Worm (Caenorhabditis elegans) whole organism, L3 larva: ENCODE results near the gene F13B6.1.

Experiments used
- ZK546.5 ChIP-seq: sonication (generic microtip); optimal IDR thresholded peaks from 2 replicates; lab custom pipeline; 2017; ENCODE audit warnings: missing biosample characterization, missing genetic modification characterization
- ama-1 ChIP-seq: fragments of 150-350 bp; optimal IDR thresholded peaks from 2 replicates; lab custom pipeline; 2018
- ceh-16 ChIP-seq: sonication (generic microtip); optimal IDR thresholded peaks from 2 replicates; lab custom pipeline; 2017; ENCODE audit warnings: missing biosample characterization, missing genetic modification characterization
- ceh-28 ChIP-seq: fragments of 150-350 bp; optimal IDR thresholded peaks from 2 replicates; lab custom pipeline; 2014; ENCODE audit warnings: missing biosample characterization, missing genetic modification reagents, missing genetic modification characterization
- ceh-82 ChIP-seq: fragments of 150-350 bp; optimal IDR thresholded peaks from 2 replicates; lab custom pipeline; 2014; ENCODE audit warnings: missing biosample characterization, missing genetic modification characterization
- daf-12 ChIP-seq: fragments of 150-350 bp; optimal IDR thresholded peaks from 2 replicates; lab custom pipeline; 2014; ENCODE audit warnings: missing biosample characterization, missing genetic modification reagents, missing genetic modification characterization
- egl-27 ChIP-seq: sonication (generic microtip); optimal IDR thresholded peaks from 4 replicates; lab custom pipeline; 2017; ENCODE audit warnings: missing biosample characterization, missing genetic modification reagents, missing genetic modification characterization
- egl-5 ChIP-seq: fragments of 150-350 bp; optimal IDR thresholded peaks from 2 replicates; lab custom pipeline; 2017; ENCODE audit warnings: missing biosample characterization, missing genetic modification reagents, missing genetic modification characterization, inconsistent platforms
- elt-1 ChIP-seq: fragments of 150-350 bp; optimal IDR thresholded peaks from 2 replicates; lab custom pipeline; 2014; ENCODE audit warnings: missing biosample characterization, missing genetic modification characterization
- elt-2 ChIP-seq: sonication (generic microtip); optimal IDR thresholded peaks from 2 replicates; lab custom pipeline; 2016; ENCODE audit warnings: missing genetic modification reagents, mild to moderate bottlenecking, missing genetic modification characterization, missing compliant biosample characterization
- elt-3 ChIP-seq, 3 experiments: fragments of 150-350 bp in 1 of 3; sonication (generic microtip) in 2 of 3; optimal IDR thresholded peaks; 2 replicates in 2 of 3; 4 replicates in 1 of 3; lab custom pipeline; 2014 to 2017; ENCODE audit warnings: missing biosample characterization in 3 of 3, missing genetic modification characterization in 3 of 3
- fkh-10 ChIP-seq: sonication (generic microtip); optimal IDR thresholded peaks from 2 replicates; lab custom pipeline; 2017; ENCODE audit warnings: missing biosample characterization, missing genetic modification reagents, missing genetic modification characterization
- fkh-2 ChIP-seq: fragments of 150-350 bp; optimal IDR thresholded peaks from 2 replicates; lab custom pipeline; 2014; ENCODE audit warnings: missing biosample characterization, missing genetic modification reagents, missing genetic modification characterization
- jun-1 ChIP-seq: fragments of 150-350 bp; optimal IDR thresholded peaks from 2 replicates; lab custom pipeline; 2014; ENCODE audit warnings: missing biosample characterization, missing genetic modification reagents, missing genetic modification characterization
- lin-15B ChIP-seq: fragments of 150-350 bp; optimal IDR thresholded peaks from 2 replicates; lab custom pipeline; 2014; ENCODE audit warnings: missing biosample characterization, missing genetic modification characterization
- lin-39 ChIP-seq: fragments of 150-350 bp; optimal IDR thresholded peaks from 2 replicates; lab custom pipeline; 2018; ENCODE audit warnings: missing biosample characterization, missing genetic modification reagents, missing genetic modification characterization
- lsy-12 ChIP-seq: sonication (generic microtip); optimal IDR thresholded peaks from 2 replicates; lab custom pipeline; 2016; ENCODE audit warnings: mild to moderate bottlenecking, missing genetic modification characterization, missing compliant biosample characterization
- mdl-1 ChIP-seq: fragments of 150-350 bp; optimal IDR thresholded peaks from 2 replicates; lab custom pipeline; 2014; ENCODE audit warnings: missing biosample characterization, missing genetic modification characterization
- mml-1 ChIP-seq: fragments of 150-350 bp; sonication (generic microtip); optimal IDR thresholded peaks from 3 replicates; lab custom pipeline; 2014; ENCODE audit warnings: missing biosample characterization, missing genetic modification characterization
- nfya-1 ChIP-seq: sonication (generic microtip); optimal IDR thresholded peaks from 2 replicates; lab custom pipeline; 2017; ENCODE audit warnings: missing genetic modification characterization, mild to moderate bottlenecking, missing compliant biosample characterization, antibody characterized with exemption, moderate library complexity; ENCODE audit not compliant: insufficient read depth
- nhr-11 ChIP-seq: fragments of 150-350 bp; optimal IDR thresholded peaks from 2 replicates; lab custom pipeline; 2014; ENCODE audit warnings: missing biosample characterization, missing genetic modification characterization
- nhr-12 ChIP-seq: fragments of 150-350 bp; optimal IDR thresholded peaks from 2 replicates; lab custom pipeline; 2014; ENCODE audit warnings: missing biosample characterization, missing genetic modification characterization
- nhr-23 ChIP-seq: fragments of 150-350 bp; optimal IDR thresholded peaks from 2 replicates; lab custom pipeline; 2014; ENCODE audit warnings: missing biosample characterization, missing genetic modification reagents, missing genetic modification characterization
- nhr-237 ChIP-seq: fragments of 150-350 bp; optimal IDR thresholded peaks from 2 replicates; lab custom pipeline; 2014; ENCODE audit warnings: missing biosample characterization, missing genetic modification characterization
- nhr-25 ChIP-seq: sonication (generic microtip); optimal IDR thresholded peaks from 2 replicates; lab custom pipeline; 2017; ENCODE audit warnings: missing biosample characterization, missing genetic modification characterization
- nhr-28 ChIP-seq: fragments of 150-350 bp; optimal IDR thresholded peaks from 2 replicates; lab custom pipeline; 2014; ENCODE audit warnings: missing biosample characterization, missing genetic modification characterization
- nhr-43 ChIP-seq: sonication (generic microtip); optimal IDR thresholded peaks from 2 replicates; lab custom pipeline; 2016; ENCODE audit warnings: mild to moderate bottlenecking, missing genetic modification characterization, missing compliant biosample characterization; ENCODE audit not compliant: poor library complexity, severe bottlenecking
- nhr-67 ChIP-seq: fragments of 150-350 bp; optimal IDR thresholded peaks from 2 replicates; lab custom pipeline; 2014; ENCODE audit warnings: missing biosample characterization, missing genetic modification characterization
- nhr-77 ChIP-seq: fragments of 150-350 bp; optimal IDR thresholded peaks from 2 replicates; lab custom pipeline; 2014; ENCODE audit warnings: missing biosample characterization, missing genetic modification characterization
- pha-4 ChIP-seq: fragments of 150-350 bp; optimal IDR thresholded peaks from 2 replicates; lab custom pipeline; 2014; ENCODE audit warnings: missing biosample characterization, missing genetic modification reagents, missing genetic modification characterization
- pqm-1 ChIP-seq: fragments of 150-350 bp; optimal IDR thresholded peaks from 2 replicates; lab custom pipeline; 2017; ENCODE audit warnings: missing biosample characterization, missing genetic modification characterization, inconsistent platforms
- snpc-4 ChIP-seq: fragments of 150-350 bp; optimal IDR thresholded peaks from 2 replicates; lab custom pipeline; 2014; ENCODE audit warnings: missing biosample characterization, missing genetic modification characterization
- tbx-2 ChIP-seq: sonication (generic microtip); optimal IDR thresholded peaks from 2 replicates; lab custom pipeline; 2016; ENCODE audit warnings: mild to moderate bottlenecking, missing genetic modification characterization, missing compliant biosample characterization
- unc-39 ChIP-seq: sonication (generic microtip); optimal IDR thresholded peaks from 4 replicates; lab custom pipeline; 2017; ENCODE audit warnings: missing biosample characterization, missing genetic modification characterization
- unc-62 ChIP-seq: fragments of 150-350 bp; sonication (generic microtip); optimal IDR thresholded peaks from 4 replicates; lab custom pipeline; 2014; ENCODE audit warnings: missing biosample characterization, missing genetic modification reagents, missing genetic modification characterization

F13B6.1 gene

DNA sequence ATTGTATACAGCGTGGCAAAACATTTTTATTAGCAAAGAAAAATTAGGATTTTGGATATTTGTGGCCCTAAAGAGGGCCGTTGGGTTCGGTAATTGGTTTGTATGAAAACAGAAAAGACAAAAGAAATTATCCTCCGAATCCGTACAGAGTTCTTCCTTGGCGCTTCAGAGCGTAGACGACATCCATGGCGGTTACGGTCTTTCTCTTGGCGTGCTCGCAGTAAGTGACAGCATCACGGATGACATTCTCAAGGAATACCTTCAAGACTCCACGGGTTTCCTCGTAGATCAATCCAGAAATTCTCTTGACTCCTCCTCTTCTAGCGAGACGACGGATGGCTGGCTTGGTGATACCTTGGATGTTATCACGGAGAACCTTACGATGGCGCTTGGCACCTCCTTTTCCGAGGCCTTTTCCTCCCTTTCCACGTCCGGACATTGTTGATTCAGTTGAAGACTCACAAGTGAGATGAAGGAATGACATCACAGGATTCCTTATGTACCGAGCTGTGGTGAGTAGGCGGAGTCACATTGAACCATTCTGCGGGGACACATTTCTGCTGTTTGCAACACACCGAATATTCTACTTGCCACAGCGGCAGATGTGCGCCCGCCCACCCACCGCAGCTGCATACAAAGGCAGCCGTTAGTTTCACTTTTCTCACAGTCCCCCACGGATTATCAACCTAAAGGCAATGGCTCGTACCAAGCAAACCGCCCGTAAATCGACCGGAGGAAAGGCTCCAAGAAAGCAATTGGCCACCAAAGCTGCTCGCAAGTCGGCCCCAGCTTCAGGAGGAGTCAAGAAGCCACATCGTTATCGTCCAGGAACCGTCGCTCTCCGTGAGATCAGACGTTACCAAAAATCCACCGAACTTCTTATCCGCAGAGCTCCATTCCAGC is 31.5 kb downstream of the F13B6.1 start, which contains the start of the genes his-60 and his-59:
his-60 (minus strand) TSS at position 439 of the 903 bp plus-strand sequence.
his-59 (plus strand) TSS at position 696 of the 903 bp plus-strand sequence.
- TF ChIP-seq ceh-28 (tag; lab: Kevin White, UChicago) = no peak
- peak; percentile 27 for TF ChIP-seq elt-2 (tag; lab: Kevin White, UChicago)
- peak; percentile 6 for TF ChIP-seq lsy-12
- peak; percentile 90 for TF ChIP-seq nhr-25 (tag; lab: Kevin White, UChicago)
- peak; percentile 51 for TF ChIP-seq nhr-43 (tag; lab: Kevin White, UChicago)
- no peak for TF ChIP-seq nhr-23 (tag; lab: Kevin White, UChicago)
- TF ChIP-seq nfya-1 (tag; lab: Kevin White, UChicago) = no peak
- peak; percentile 43 for TF ChIP-seq pha-4 (tag; lab: Kevin White, UChicago)
- no peak for TF ChIP-seq unc-62 (GFP tag; lab: Kevin White, UChicago)
- no peak for TF ChIP-seq tbx-2
- peak; percentile 4 for TF ChIP-seq lin-15B (tag; lab: Kevin White, UChicago)
- TF ChIP-seq nhr-67 (tag; lab: Kevin White, UChicago) = no peak
- TF ChIP-seq pqm-1 (tag; lab: Kevin White, UChicago) = peak; percentile 33
- TF ChIP-seq snpc-4 (tag; lab: Kevin White, UChicago) = peak; percentile 6

DNA sequence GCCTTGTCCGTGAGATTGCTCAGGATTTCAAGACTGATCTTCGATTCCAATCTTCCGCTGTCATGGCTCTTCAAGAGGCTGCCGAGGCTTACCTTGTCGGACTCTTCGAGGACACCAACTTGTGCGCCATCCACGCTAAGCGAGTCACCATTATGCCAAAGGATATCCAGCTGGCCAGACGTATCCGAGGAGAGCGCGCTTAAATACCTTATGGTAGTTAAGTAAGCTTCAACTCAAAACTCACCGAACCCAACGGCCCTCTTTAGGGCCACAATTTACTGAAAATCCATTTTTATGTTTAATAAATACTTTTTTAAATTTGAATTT is 32.1 kb downstream of the F13B6.1 start:
- TF ChIP-seq elt-1 (tag; lab: Kevin White, UChicago) (no peak), nhr-12 (tag; lab: Kevin White, UChicago) (no peak)

ce11 chrIV:7491464-7491863 is 35.1 kb downstream of the F13B6.1 start, which contains the start of gene F55G1.1:
TSS of gene F55G1.1 (plus strand) at chrIV:7491764.
- TF ChIP-seq tbx-2 (no peak), ceh-82 (tag; lab: Kevin White, UChicago) (no peak), mml-1 (tag; lab: Kevin White, UChicago) (no peak), unc-62 (GFP tag; lab: Kevin White, UChicago) (no peak), ceh-28 (tag; lab: Kevin White, UChicago) (no peak), nhr-12 (tag; lab: Kevin White, UChicago) (no peak), ZK546.5 (tag; lab: Kevin White, UChicago) (no peak), nhr-11 (tag; lab: Kevin White, UChicago) (no peak), egl-5 (tag; lab: Kevin White, UChicago) (no peak), nhr-237 (no peak)

DNA sequence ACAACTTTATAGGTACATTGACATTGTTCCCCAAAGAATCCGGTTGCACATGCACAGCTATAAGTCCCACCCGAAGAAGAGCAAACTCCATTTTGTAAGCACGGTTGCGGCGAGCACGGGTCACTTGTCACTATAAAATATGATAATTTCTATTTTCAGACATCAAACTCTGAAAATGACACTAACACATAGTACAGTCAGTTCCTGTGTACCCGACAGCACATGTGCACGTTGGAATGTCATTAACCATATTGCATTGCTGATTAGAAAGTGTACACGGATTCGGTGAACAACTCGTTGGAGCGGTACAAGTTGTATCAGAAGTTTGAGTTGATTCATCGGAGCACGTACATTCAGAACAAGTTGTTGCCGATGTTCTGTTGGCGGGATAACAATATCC is 40.9 kb downstream of the F13B6.1 start:
- TF ChIP-seq unc-62 (GFP tag; lab: Kevin White, UChicago) (no peak), pqm-1 (tag; lab: Kevin White, UChicago) (peak; percentile 52), fkh-2 (tag; lab: Kevin White, UChicago) (no peak), elt-2 (tag; lab: Kevin White, UChicago) (peak; percentile 50), nhr-28 (tag; lab: Kevin White, UChicago) (no peak), nhr-11 (tag; lab: Kevin White, UChicago) (no peak), ama-1 (lab: Kevin White, UChicago) (no peak), ceh-16 (no peak), elt-3 (tag; optimal IDR thresholded peaks at IDR 0.05; lab: Kevin White, UChicago) (no peak), nhr-43 (tag; lab: Kevin White, UChicago) (no peak), daf-12 (tag; lab: Kevin White, UChicago) (no peak), ZK546.5 (tag; lab: Kevin White, UChicago) (no peak), lin-39 (tag; lab: Kevin White, UChicago) (no peak), fkh-10 (GFP tag; lab: Kevin White, UChicago) (no peak), egl-27 (tag; lab: Kevin White, UChicago) (no peak)

DNA sequence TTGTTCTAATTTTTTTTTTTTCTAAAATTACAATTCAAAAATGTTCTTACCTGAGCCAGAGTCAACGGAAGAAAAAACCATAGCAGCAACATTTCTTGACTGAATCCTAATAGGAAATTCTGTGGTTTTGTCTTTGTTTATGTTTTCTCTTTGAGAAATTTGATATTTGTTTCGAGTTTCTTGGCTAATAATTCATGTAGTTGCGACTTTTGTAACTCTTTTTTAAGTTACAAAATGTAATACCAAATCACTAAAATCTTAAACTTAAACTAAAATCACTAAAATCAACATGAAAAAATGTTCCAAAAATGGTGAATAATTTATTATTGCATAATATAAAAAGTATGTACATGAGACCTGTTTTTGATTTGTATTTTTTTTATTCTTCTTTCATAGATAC is 41.4 kb downstream of the F13B6.1 start, which contains the start of gene egas-4:
egas-4 (minus strand) TSS at position 101 of the 400 bp plus-strand sequence.
- TF ChIP-seq tbx-2 = no peak
- no peak for TF ChIP-seq unc-39 (tag; lab: Kevin White, UChicago)
- no peak for TF ChIP-seq mml-1 (tag; lab: Kevin White, UChicago)
- no peak for TF ChIP-seq snpc-4 (tag; lab: Kevin White, UChicago)
- no peak for TF ChIP-seq egl-27 (tag; lab: Kevin White, UChicago)
- TF ChIP-seq nhr-77 (tag; lab: Kevin White, UChicago) = no peak
- no peak for TF ChIP-seq nhr-237
- TF ChIP-seq elt-1 (tag; lab: Kevin White, UChicago) = no peak
- no peak for TF ChIP-seq jun-1
- TF ChIP-seq pha-4 (tag; lab: Kevin White, UChicago) = no peak
- TF ChIP-seq mdl-1 (tag; lab: Kevin White, UChicago) = no peak
- TF ChIP-seq ama-1 (lab: Kevin White, UChicago) = no peak
- no peak for TF ChIP-seq fkh-10 (GFP tag; lab: Kevin White, UChicago)
- TF ChIP-seq elt-2 (tag; lab: Kevin White, UChicago) = no peak
- no peak for TF ChIP-seq ceh-16
